Fruit fly (Drosophila melanogaster) whole organism, adult: Measurements from ENCODE around the gene CG15765.
A peak's percentile ranks its signal among the peaks of the same experiment; 100 is the strongest.

Experiments
- CG14711 ChIP-seq: fragments of 200-800 bp; sonication (Bioruptor generic); optimal IDR thresholded peaks from 2 replicates; lab custom pipeline; 2018; ENCODE audit warnings: missing biosample characterization, mild to moderate bottlenecking, missing genetic modification characterization, moderate library complexity
- CG1620 ChIP-seq: fragments of 200-800 bp; sonication (Bioruptor generic); optimal IDR thresholded peaks from 2 replicates; lab custom pipeline; 2016; ENCODE audit warnings: missing biosample characterization, missing genetic modification characterization
- CG33017 ChIP-seq: fragments of 200-800 bp; sonication (Bioruptor generic); optimal IDR thresholded peaks from 2 replicates; lab custom pipeline; 2018; ENCODE audit warnings: missing biosample characterization, mild to moderate bottlenecking, missing genetic modification characterization, moderate library complexity
- Clk ChIP-seq: fragments of 200-800 bp; sonication (Bioruptor generic); optimal IDR thresholded peaks from 2 replicates; lab custom pipeline; 2017; ENCODE audit warnings: missing biosample characterization, missing genetic modification characterization
- Crg-1 ChIP-seq: fragments of 200-800 bp; sonication (Bioruptor generic); optimal IDR thresholded peaks from 2 replicates; lab custom pipeline; 2016; ENCODE audit warnings: missing biosample characterization, missing genetic modification characterization
- Mnt ChIP-seq: fragments of 200-800 bp; sonication (Bioruptor generic); optimal IDR thresholded peaks from 2 replicates; lab custom pipeline; 2016; ENCODE audit warnings: missing biosample characterization, mild to moderate bottlenecking, missing genetic modification characterization
- cnc ChIP-seq, 2 experiments: fragments of >200 bp; optimal IDR thresholded peaks; 2 replicates each; lab custom pipeline; 2017
- kay ChIP-seq: fragments of 200-800 bp; sonication (Bioruptor generic); peaks from one replicate; lab custom pipeline; 2016; ENCODE audit warnings: missing biosample characterization, missing genetic modification characterization, borderline replicate concordance
- ovo ChIP-seq: fragments of 200-800 bp; sonication (Bioruptor generic); optimal IDR thresholded peaks from 2 replicates; lab custom pipeline; 2016; ENCODE audit warnings: missing biosample characterization, missing genetic modification characterization
- pad ChIP-seq: fragments of 200-800 bp; sonication (Bioruptor generic); optimal IDR thresholded peaks from 3 replicates; lab custom pipeline; 2017; ENCODE audit warnings: missing biosample characterization, missing genetic modification characterization, mild to moderate bottlenecking, moderate library complexity, missing genetic modification reagents
- toe ChIP-seq: fragments of 200-800 bp; sonication (Bioruptor generic); optimal IDR thresholded peaks from 2 replicates; lab custom pipeline; 2016; ENCODE audit warnings: missing biosample characterization, missing genetic modification characterization

DNA sequence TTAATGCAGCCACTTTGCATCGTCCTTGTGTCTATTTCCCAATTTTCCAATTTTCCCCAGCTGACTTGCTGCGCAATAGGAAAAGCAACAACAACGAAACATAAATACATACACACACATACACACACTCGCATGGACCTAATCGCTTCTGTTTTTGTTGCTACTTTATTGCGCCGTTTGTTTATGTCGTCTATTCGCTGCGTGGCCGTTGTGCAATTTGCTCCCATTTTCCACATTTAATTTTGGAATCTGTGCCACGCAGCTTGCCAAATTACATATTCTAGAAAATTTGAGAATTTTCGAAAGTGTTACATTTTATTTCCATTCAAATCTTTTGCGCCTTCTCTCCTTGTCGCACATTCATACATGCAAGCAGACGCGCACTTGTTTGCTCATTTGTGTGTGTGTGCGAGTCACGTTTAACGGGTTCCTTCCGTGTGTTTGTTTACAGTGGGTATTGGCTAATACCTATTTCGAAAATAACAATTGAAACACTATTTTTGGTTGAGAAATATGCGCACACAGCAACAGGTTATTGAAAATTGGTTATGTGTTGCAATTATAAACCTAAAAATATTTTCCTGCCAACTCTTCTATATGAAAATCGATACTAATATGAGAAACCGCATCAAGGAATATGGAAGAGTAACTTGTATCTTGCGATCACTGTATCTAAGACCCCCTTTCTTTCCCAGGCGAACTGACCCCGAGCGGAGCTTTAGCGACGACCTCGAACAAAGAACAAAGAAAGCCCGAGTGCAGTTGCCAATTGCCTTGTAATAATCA is 62.0 kb downstream of the CG15765 start:
- TF ChIP-seq kay (GFP tag; lab: Kevin White, UChicago) = no peak
- peak; percentile 70 for TF ChIP-seq Crg-1 (GFP tag; lab: Kevin White, UChicago)
- peak; percentile 65 for TF ChIP-seq pad (GFP tag; lab: Kevin White, UChicago)
- peak; percentile 33 for TF ChIP-seq Clk
- peak; percentile 64 for TF ChIP-seq CG1620 (GFP tag; lab: Kevin White, UChicago)
- TF ChIP-seq toe (GFP tag; lab: Kevin White, UChicago) = peak; percentile 63
- peak; percentile 80 for TF ChIP-seq CG33017 (tag; lab: Kevin White, UChicago)
- peak; percentile 94 for TF ChIP-seq ovo
- no peak for TF ChIP-seq cnc (optimal IDR thresholded peaks at IDR 0.05; lab: Kevin White, UChicago)
- peak; percentile 78 for TF ChIP-seq CG14711 (tag; lab: Kevin White, UChicago)
- TF ChIP-seq Mnt (GFP tag; lab: Kevin White, UChicago) = peak; percentile 89
